Fruit fly (Drosophila melanogaster): ENCODE results near the gene CG5111.

The CG5111 gene

DNA sequence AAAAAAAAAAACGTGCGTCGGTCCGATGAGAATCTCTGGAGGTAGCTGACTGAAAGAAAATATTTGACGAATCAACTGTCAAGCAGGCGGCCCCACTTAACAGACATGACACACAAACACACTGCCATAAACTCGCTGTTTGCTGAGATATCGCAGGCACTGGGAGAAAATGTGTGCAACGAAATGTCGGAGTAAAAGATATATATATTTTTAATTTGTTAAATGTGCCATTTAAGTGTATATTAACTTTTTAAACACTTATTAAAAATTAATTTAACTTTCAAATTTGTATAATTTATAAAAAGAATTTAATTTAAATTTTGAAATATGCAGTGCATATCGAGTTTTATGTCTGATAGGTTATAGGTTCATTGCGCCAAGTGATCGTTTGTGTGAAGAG lies 17.0 kb upstream of the CG5111 start (continued):
- TF ChIP-seq dac (GFP tag; optimal IDR thresholded peaks at IDR 0.05) (peak; percentile 22), spab (GFP tag; optimal IDR thresholded peaks at IDR 0.05) (peak; percentile 39), Ets96B (tag; optimal IDR thresholded peaks at IDR 0.05) (peak; percentile 64), CG1621 (tag; optimal IDR thresholded peaks at IDR 0.05) (no peak), achi (GFP tag; optimal IDR thresholded peaks at IDR 0.05) (peak; percentile 72), CG8119 (GFP tag; IDR thresholded peaks at IDR 0.05) (peak; percentile 73), Eip75B (GFP tag; optimal IDR thresholded peaks at IDR 0.05) (peak; percentile 29), net (GFP tag; optimal IDR thresholded peaks at IDR 0.05) (peak; percentile 40), fd59A (GFP tag; optimal IDR thresholded peaks at IDR 0.05) (no peak), CG32006 (GFP tag; optimal IDR thresholded peaks at IDR 0.05) (peak; percentile 62), CG31627 (GFP tag; optimal IDR thresholded peaks at IDR 0.05) (no peak), Smox (GFP tag; optimal IDR thresholded peaks at IDR 0.05) (no peak), CG7368 (GFP tag; optimal IDR thresholded peaks at IDR 0.05) (peak; percentile 3), CG8319 (GFP tag; optimal IDR thresholded peaks at IDR 0.05) (peak; percentile 22), dsx (GFP tag; optimal IDR thresholded peaks at IDR 0.05; ENCODE audit: poor library complexity, severe bottlenecking) (peak; percentile 43), fd85E (GFP tag; optimal IDR thresholded peaks at IDR 0.05) (no peak), acj6 (GFP tag; optimal IDR thresholded peaks at IDR 0.05) (peak; percentile 35)

DNA sequence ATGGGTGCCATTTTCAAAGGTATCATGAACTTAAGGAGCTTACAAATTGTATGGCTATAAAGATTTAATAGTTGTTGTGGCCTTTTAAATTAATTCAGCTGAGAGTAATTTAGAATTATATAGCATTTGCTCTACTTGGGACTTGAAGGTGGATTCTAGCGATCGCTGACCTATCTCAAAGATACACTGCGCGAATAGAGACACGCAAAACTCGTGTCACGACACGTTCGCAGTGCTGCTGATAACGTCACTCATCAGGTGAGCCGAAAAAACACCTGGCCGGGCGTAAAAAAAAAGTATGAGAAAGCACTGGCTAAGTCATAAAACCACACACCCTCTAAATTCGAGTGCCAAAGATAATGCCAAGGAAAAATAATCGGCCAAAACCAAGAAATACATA lies 16.4 kb upstream of the CG5111 start:
- TF ChIP-seq Eip93F (GFP tag; optimal IDR thresholded peaks at IDR 0.05) (no peak), CG7368 (GFP tag; optimal IDR thresholded peaks at IDR 0.05) (no peak), Lpt (GFP tag; optimal IDR thresholded peaks at IDR 0.05) (no peak), Sox102F (GFP tag; optimal IDR thresholded peaks at IDR 0.05) (peak; percentile 0), CG6163 (GFP tag; IDR thresholded peaks at IDR 0.05) (no peak), eg (GFP tag; IDR thresholded peaks at IDR 0.05) (0 out of 3 replicates have a peak, but pooled peaks have one; percentile 6), spab (GFP tag; optimal IDR thresholded peaks at IDR 0.05) (no peak), CG6792 (GFP tag; optimal IDR thresholded peaks at IDR 0.05) (no peak), CG8632 (GFP tag; optimal IDR thresholded peaks at IDR 0.05) (no peak)

DNA sequence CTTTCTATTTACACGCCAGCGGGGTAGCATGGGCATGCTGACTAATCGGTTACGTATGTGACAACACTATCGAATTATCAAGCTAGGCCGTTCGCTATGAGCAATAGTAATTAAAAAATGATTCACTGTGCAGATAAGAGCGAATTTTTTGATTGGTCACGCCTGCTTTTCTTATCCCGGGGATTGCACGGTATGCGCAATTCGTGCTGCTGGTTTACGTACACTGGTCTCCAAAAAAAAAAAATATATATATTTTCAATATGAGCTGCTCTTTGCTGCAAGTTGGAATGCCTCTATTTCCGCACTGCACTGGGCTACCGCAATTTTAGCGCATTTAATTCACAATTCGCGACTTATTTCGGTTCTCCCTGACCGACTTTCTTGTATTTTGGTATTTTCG lies 15.7 kb upstream of the CG5111 start:
- TF ChIP-seq Eip78C (GFP tag) (peak; percentile 88), acj6 (GFP tag; optimal IDR thresholded peaks at IDR 0.05) (peak; percentile 76), CG6163 (GFP tag; IDR thresholded peaks at IDR 0.05) (peak; percentile 72), CG10631 (GFP tag; optimal IDR thresholded peaks at IDR 0.05) (peak; percentile 50), CG4318 (GFP tag; optimal IDR thresholded peaks at IDR 0.05) (peak; percentile 81), Met (GFP tag; optimal IDR thresholded peaks at IDR 0.05) (peak; percentile 49), CG6276 (GFP tag; optimal IDR thresholded peaks at IDR 0.05) (peak; percentile 70), CG15336 (GFP tag; IDR thresholded peaks at IDR 0.05) (peak; percentile 87), pdm3 (GFP tag; optimal IDR thresholded peaks at IDR 0.05) (peak; percentile 81), CG31627 (GFP tag; optimal IDR thresholded peaks at IDR 0.05) (peak; percentile 40), dsx (GFP tag; optimal IDR thresholded peaks at IDR 0.05; ENCODE audit: poor library complexity, severe bottlenecking) (no peak), CG11294 (GFP tag; IDR thresholded peaks at IDR 0.05) (peak; percentile 63), CG1621 (tag; optimal IDR thresholded peaks at IDR 0.05) (no peak), vri (GFP tag; optimal IDR thresholded peaks at IDR 0.05) (no peak), esn (GFP tag; optimal IDR thresholded peaks at IDR 0.05) (peak; percentile 50), ss (GFP tag; optimal IDR thresholded peaks at IDR 0.05) (no peak), CG8119 (GFP tag; IDR thresholded peaks at IDR 0.05) (peak; percentile 87), cyc (GFP tag; optimal IDR thresholded peaks at IDR 0.05) (peak; percentile 34), CG6792 (GFP tag; optimal IDR thresholded peaks at IDR 0.05) (peak; percentile 4), CG3919 (GFP tag; optimal IDR thresholded peaks at IDR 0.05) (peak; percentile 36), Ets21C (GFP tag; optimal IDR thresholded peaks at IDR 0.05) (no peak), eg (GFP tag; IDR thresholded peaks at IDR 0.05) (peak; percentile 87), CG8319 (GFP tag; optimal IDR thresholded peaks at IDR 0.05) (peak; percentile 9), Sox14 (GFP tag; optimal IDR thresholded peaks at IDR 0.05) (peak; percentile 47), spab (GFP tag; optimal IDR thresholded peaks at IDR 0.05) (no peak), CG16779 (tag; optimal IDR thresholded peaks at IDR 0.05) (peak; percentile 29), Hr39 (GFP tag; optimal IDR thresholded peaks at IDR 0.05) (peak; percentile 25), CG32006 (GFP tag; optimal IDR thresholded peaks at IDR 0.05) (peak; percentile 90), CG6854 (GFP tag; optimal IDR thresholded peaks at IDR 0.05) (no peak), Ets96B (tag; optimal IDR thresholded peaks at IDR 0.05) (peak; percentile 17), CG8632 (GFP tag; optimal IDR thresholded peaks at IDR 0.05) (no peak), Lpt (GFP tag; optimal IDR thresholded peaks at IDR 0.05) (peak; percentile 69), svp (GFP tag) (peak; percentile 62), Hr4 (GFP tag; optimal IDR thresholded peaks at IDR 0.05) (peak; percentile 89), Blimp-1 (GFP tag; optimal IDR thresholded peaks at IDR 0.05) (no peak), fd59A (GFP tag; optimal IDR thresholded peaks at IDR 0.05) (no peak), Hr38 (GFP tag; optimal IDR thresholded peaks at IDR 0.05) (no peak)

Data from whole organism, prepupa.